Worm (Caenorhabditis elegans): ENCODE results near the gene F19B10.2.

ce11 chrII:3647111-3647510, 28.2 kb upstream of the F19B10.2 start, which contains the start of gene fbxb-33:
- TF ChIP-seq ama-1 (optimal IDR thresholded peaks at IDR 0.05) (no peak), ama-1 (GFP tag; optimal IDR thresholded peaks at IDR 0.05) (no peak), madf-6 (GFP tag; IDR thresholded peaks at IDR 0.05) (no peak), snpc-4 (GFP tag; optimal IDR thresholded peaks at IDR 0.05) (no peak), snpc-4 (tag; optimal IDR thresholded peaks at IDR 0.05) (no peak), mes-4 (tag; optimal IDR thresholded peaks at IDR 0.05) (no peak), him-1 (tag; optimal IDR thresholded peaks at IDR 0.05) (no peak), atf-7 (tag; optimal IDR thresholded peaks at IDR 0.05) (no peak), sea-2 (GFP tag; IDR thresholded peaks at IDR 0.05) (no peak)
